Worm (Caenorhabditis elegans): ENCODE results near the gene tmem-17.

DNA sequence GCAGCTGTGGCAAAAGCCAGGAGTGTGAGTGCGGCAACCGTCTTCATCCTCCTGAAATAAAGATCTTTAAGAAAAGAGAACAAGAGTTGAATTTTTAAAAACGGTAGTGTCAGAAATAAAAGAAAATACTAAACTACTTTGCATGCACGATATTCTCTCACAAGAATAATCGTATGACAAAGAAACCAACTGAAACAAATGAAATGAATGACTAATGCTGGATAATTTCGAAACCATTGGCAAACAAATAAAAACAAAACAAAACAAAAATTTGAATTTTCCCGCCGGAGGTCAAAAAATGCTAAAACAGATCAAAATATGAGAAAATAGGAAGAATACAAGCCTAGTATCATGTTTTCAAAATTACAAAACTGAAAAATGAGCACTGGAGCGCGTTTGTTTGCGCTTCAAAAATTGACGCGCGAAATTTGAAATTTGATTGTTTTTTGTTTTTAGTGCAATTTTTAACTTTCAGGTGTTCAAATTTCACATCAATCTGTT is 33.9 kb downstream of the tmem-17 start, which contains the start of gene cpg-2:
- TF ChIP-seq him-1 (tag; optimal IDR thresholded peaks at IDR 0.05) = no peak
- TF ChIP-seq dao-5 (tag; optimal IDR thresholded peaks at IDR 0.05) = no peak

Data from whole organism, L4/young adult.